Fruit fly (Drosophila melanogaster) whole organism, embryonic: ENCODE data around the gene pnt.

ENCODE experiments used
- CG10321 ChIP-seq: fragments of 200-800 bp; sonication (Bioruptor generic); IDR thresholded peaks from 2 replicates; pipeline ENCODE4 v1.3.6; 2022; ENCODE audit warnings: missing biosample characterization, missing genetic modification characterization
- CG11560 ChIP-seq: fragments of 200-800 bp; sonication (Bioruptor generic); IDR thresholded peaks from 3 replicates; pipeline ENCODE4 v1.3.6; 2022; ENCODE audit warnings: missing biosample characterization, missing genetic modification characterization
- CG11696 ChIP-seq: fragments of 200-800 bp; sonication (Bioruptor generic); IDR thresholded peaks from 2 replicates; pipeline ENCODE4 v1.3.6; 2022; ENCODE audit warnings: missing biosample characterization, missing genetic modification characterization
- CG12391 ChIP-seq: fragments of 200-800 bp; sonication (Bioruptor generic); optimal IDR thresholded peaks from 3 replicates; lab custom pipeline; 2018; ENCODE audit warnings: missing biosample characterization, mild to moderate bottlenecking, missing genetic modification characterization, moderate library complexity
- CG13894 ChIP-seq: fragments of 200-800 bp; sonication (Bioruptor generic); optimal IDR thresholded peaks from 3 replicates; lab custom pipeline; 2018; ENCODE audit warnings: missing biosample characterization, mild to moderate bottlenecking, missing genetic modification characterization, moderate library complexity
- CG14965 ChIP-seq: fragments of 200-800 bp; sonication (Bioruptor generic); optimal IDR thresholded peaks from 2 replicates; lab custom pipeline; 2016; ENCODE audit warnings: missing biosample characterization, missing genetic modification characterization, borderline replicate concordance
- CG17802 ChIP-seq: fragments of 200-800 bp; sonication (Bioruptor generic); optimal IDR thresholded peaks from 2 replicates; lab custom pipeline; 2018; ENCODE audit warnings: missing biosample characterization, mild to moderate bottlenecking, missing genetic modification characterization, moderate library complexity
- CG34376 ChIP-seq: fragments of 200-800 bp; sonication (Bioruptor generic); optimal IDR thresholded peaks from 2 replicates; lab custom pipeline; 2018; ENCODE audit warnings: missing biosample characterization, mild to moderate bottlenecking, missing genetic modification characterization
- CG4328 ChIP-seq: fragments of 200-800 bp; sonication (Bioruptor generic); optimal IDR thresholded peaks from 3 replicates; lab custom pipeline; 2017; ENCODE audit warnings: missing biosample characterization, missing genetic modification reagents, missing genetic modification characterization
- CG6654 ChIP-seq: fragments of 200-800 bp; sonication (Bioruptor generic); optimal IDR thresholded peaks from 2 replicates; lab custom pipeline; 2017; ENCODE audit warnings: missing biosample characterization, mild to moderate bottlenecking, missing genetic modification characterization
- CG6854 ChIP-seq: fragments of 200-800 bp; sonication (Bioruptor generic); optimal IDR thresholded peaks from 3 replicates; lab custom pipeline; 2017; ENCODE audit warnings: missing biosample characterization, mild to moderate bottlenecking, missing genetic modification characterization
- CG7357 ChIP-seq: fragments of 200-800 bp; sonication (Bioruptor generic); IDR thresholded peaks from 3 replicates; pipeline ENCODE4 v1.3.6; 2022; ENCODE audit warnings: missing biosample characterization, missing genetic modification characterization
- Doc3 ChIP-seq: fragments of 200-800 bp; sonication (Bioruptor generic); IDR thresholded peaks from 3 replicates; pipeline ENCODE4 v1.3.6; 2022; ENCODE audit warnings: missing biosample characterization, missing genetic modification characterization; ENCODE audit not compliant: partially characterized antibody
- HHEX ChIP-seq: fragments of 200-800 bp; sonication (Bioruptor generic); optimal IDR thresholded peaks from 3 replicates; lab custom pipeline; 2017; ENCODE audit warnings: missing biosample characterization, mild to moderate bottlenecking, missing genetic modification characterization, missing genetic modification reagents
- HLH3B ChIP-seq: fragments of 200-800 bp; sonication (Bioruptor generic); IDR thresholded peaks from 2 replicates; pipeline ENCODE4 v1.3.6; 2022; ENCODE audit warnings: missing biosample characterization, missing genetic modification characterization
- Hr78 ChIP-seq, 2 experiments: fragments of 200-800 bp in 1 of 2; fragments of >200 bp in 1 of 2; sonication (Bioruptor generic) in 1 of 2; optimal IDR thresholded peaks; 2 replicates each; lab custom pipeline; 2017 to 2019; ENCODE audit warnings: missing biosample characterization in 2 of 2, missing genetic modification characterization in 2 of 2, mild to moderate bottlenecking in 1 of 2, moderate library complexity in 1 of 2
- Jarid2 ChIP-seq: fragments of 200-800 bp; sonication (Bioruptor generic); optimal IDR thresholded peaks from 3 replicates; lab custom pipeline; 2017; ENCODE audit warnings: mild to moderate bottlenecking, missing biosample characterization, missing genetic modification reagents, missing genetic modification characterization
- Lpt ChIP-seq: fragments of >200 bp; optimal IDR thresholded peaks from 2 replicates; lab custom pipeline; 2018; ENCODE audit warnings: missing biosample characterization, missing genetic modification characterization
- MTF-1 ChIP-seq: fragments of 200-800 bp; sonication (Bioruptor generic); optimal IDR thresholded peaks from 2 replicates; lab custom pipeline; 2018; ENCODE audit warnings: missing biosample characterization, mild to moderate bottlenecking, missing genetic modification characterization, borderline replicate concordance
- Med ChIP-seq: fragments of 200-800 bp; sonication (Bioruptor generic); peaks from one replicate; lab custom pipeline; 2016; ENCODE audit warnings: missing biosample characterization, missing genetic modification characterization, mild to moderate bottlenecking, inconsistent platforms, moderate library complexity
- Mes4 ChIP-seq: fragments of 200-800 bp; sonication (Bioruptor generic); optimal IDR thresholded peaks from 2 replicates; lab custom pipeline; 2016; ENCODE audit warnings: missing biosample characterization, missing genetic modification characterization
- Neu2 ChIP-seq: fragments of 200-800 bp; sonication (Bioruptor generic); optimal IDR thresholded peaks from 3 replicates; lab custom pipeline; 2016; ENCODE audit warnings: missing biosample characterization, missing genetic modification characterization, borderline replicate concordance
- Sox100B ChIP-seq: fragments of 200-800 bp; sonication (Bioruptor generic); optimal IDR thresholded peaks from 3 replicates; lab custom pipeline; 2018; ENCODE audit warnings: missing biosample characterization, mild to moderate bottlenecking, missing genetic modification characterization
- Ssrp ChIP-seq: fragments of 200-800 bp; sonication (Bioruptor generic); optimal IDR thresholded peaks from 2 replicates; lab custom pipeline; 2018; ENCODE audit warnings: missing biosample characterization, mild to moderate bottlenecking, missing genetic modification characterization, moderate library complexity
- YL-1 ChIP-seq: fragments of 200-800 bp; sonication (Bioruptor generic); optimal IDR thresholded peaks from 3 replicates; lab custom pipeline; 2017; ENCODE audit warnings: missing biosample characterization, mild to moderate bottlenecking, missing genetic modification characterization
- abd-A ChIP-seq: fragments of 200-800 bp; sonication (Bioruptor generic); optimal IDR thresholded peaks from 3 replicates; lab custom pipeline; 2019; ENCODE audit warnings: missing biosample characterization, mild to moderate bottlenecking, missing genetic modification characterization, moderate library complexity
- amos ChIP-seq: fragments of 200-800 bp; sonication (Bioruptor generic); IDR thresholded peaks from 2 replicates; pipeline ENCODE4 v1.3.6; 2022; ENCODE audit warnings: missing biosample characterization, missing genetic modification characterization; ENCODE audit not compliant: partially characterized antibody
- bowl ChIP-seq: fragments of 200-800 bp; sonication (Bioruptor generic); IDR thresholded peaks from 2 replicates; pipeline ENCODE4 v1.3.6; 2022; ENCODE audit warnings: missing biosample characterization, missing genetic modification characterization
- cad ChIP-seq: fragments of >200 bp; optimal IDR thresholded peaks from 2 replicates; lab custom pipeline; 2017; ENCODE audit warnings: missing biosample characterization, missing genetic modification characterization
- caup ChIP-seq: fragments of 200-800 bp; sonication (Bioruptor generic); optimal IDR thresholded peaks from 3 replicates; lab custom pipeline; 2017; ENCODE audit warnings: missing biosample characterization, mild to moderate bottlenecking, missing genetic modification characterization, moderate library complexity; ENCODE audit not compliant: severe bottlenecking
- chinmo ChIP-seq: fragments of 200-800 bp; sonication (Bioruptor generic); IDR thresholded peaks from 4 replicates; pipeline ENCODE4 v1.3.6; 2022; ENCODE audit warnings: missing biosample characterization, missing genetic modification characterization; ENCODE audit not compliant: partially characterized antibody
- ci ChIP-seq: fragments of 200-800 bp; sonication (Bioruptor generic); IDR thresholded peaks from 3 replicates; pipeline ENCODE4 v1.3.6; 2022; ENCODE audit warnings: missing biosample characterization, missing genetic modification characterization
- corto ChIP-seq: fragments of 200-800 bp; sonication (Bioruptor generic); optimal IDR thresholded peaks from 2 replicates; lab custom pipeline; 2016; ENCODE audit warnings: missing biosample characterization, mild to moderate bottlenecking, missing genetic modification characterization, moderate library complexity
- dysf ChIP-seq: fragments of 200-800 bp; sonication (Bioruptor generic); IDR thresholded peaks from 3 replicates; pipeline ENCODE4 v1.3.6; 2022; ENCODE audit warnings: missing biosample characterization, missing genetic modification characterization
- eyg ChIP-seq: fragments of 200-800 bp; sonication (Bioruptor generic); optimal IDR thresholded peaks from 3 replicates; lab custom pipeline; 2016; ENCODE audit warnings: missing biosample characterization, missing genetic modification characterization
- fd64A ChIP-seq: fragments of 200-800 bp; sonication (Bioruptor generic); optimal IDR thresholded peaks from 3 replicates; lab custom pipeline; 2018; ENCODE audit warnings: missing biosample characterization, mild to moderate bottlenecking, missing genetic modification characterization
- grau ChIP-seq: fragments of 200-800 bp; optimal IDR thresholded peaks from 3 replicates; lab custom pipeline; 2019; ENCODE audit warnings: missing biosample characterization, mild to moderate bottlenecking, missing genetic modification characterization, moderate library complexity
- hkb ChIP-seq, 2 experiments: fragments of 200-800 bp in 1 of 2; fragments of >200 bp in 1 of 2; sonication (Bioruptor generic) in 1 of 2; IDR thresholded peaks in 1 of 2; optimal IDR thresholded peaks in 1 of 2; 2 replicates each; pipeline versions ENCODE4 v1.3.6 to Lab custom; 2017 to 2022; ENCODE audit warnings: missing biosample characterization in 1 of 2, missing genetic modification characterization in 1 of 2
- nerfin-2 ChIP-seq: fragments of 200-800 bp; sonication (Bioruptor generic); IDR thresholded peaks from 2 replicates; pipeline ENCODE4 v1.3.6; 2022; ENCODE audit warnings: missing biosample characterization, missing genetic modification characterization; ENCODE audit not compliant: partially characterized antibody
- p53 ChIP-seq: fragments of 200-800 bp; sonication (Bioruptor generic); optimal IDR thresholded peaks from 2 replicates; lab custom pipeline; 2016; ENCODE audit warnings: missing biosample characterization, missing genetic modification characterization
- phol ChIP-seq: fragments of 200-800 bp; sonication (Bioruptor generic); optimal IDR thresholded peaks from 3 replicates; lab custom pipeline; 2018; ENCODE audit warnings: missing biosample characterization, mild to moderate bottlenecking, missing genetic modification characterization, moderate library complexity
- sens ChIP-seq: fragments of 200-800 bp; sonication (Bioruptor generic); peaks from one replicate; lab custom pipeline; 2016; ENCODE audit warnings: missing biosample characterization, missing genetic modification characterization
- sens-2 ChIP-seq: fragments of 200-800 bp; sonication (Bioruptor generic); IDR thresholded peaks from 2 replicates; pipeline ENCODE4 v1.3.6; 2022; ENCODE audit warnings: missing biosample characterization, missing genetic modification characterization
- sob ChIP-seq: fragments of 200-800 bp; sonication (Bioruptor generic); IDR thresholded peaks from 2 replicates; pipeline ENCODE4 v1.3.6; 2022; ENCODE audit warnings: missing biosample characterization, missing genetic modification characterization
- toy ChIP-seq: fragments of 200-800 bp; sonication (Bioruptor generic); IDR thresholded peaks from 2 replicates; pipeline ENCODE4 v1.3.6; 2022; ENCODE audit warnings: missing biosample characterization, missing genetic modification characterization
- trem ChIP-seq: fragments of 200-800 bp; optimal IDR thresholded peaks from 3 replicates; lab custom pipeline; 2019; ENCODE audit warnings: missing biosample characterization, mild to moderate bottlenecking, missing genetic modification characterization, moderate library complexity
- unc-4 ChIP-seq: fragments of 200-800 bp; sonication (Bioruptor generic); IDR thresholded peaks from 2 replicates; pipeline ENCODE4 v1.3.6; 2022; ENCODE audit warnings: missing biosample characterization, missing genetic modification characterization; ENCODE audit not compliant: partially characterized antibody
- zfh2 ChIP-seq: fragments of 200-800 bp; sonication (Bioruptor generic); optimal IDR thresholded peaks from 2 replicates; lab custom pipeline; 2016; ENCODE audit warnings: missing biosample characterization, missing genetic modification characterization

The pnt gene

dm6 chr3R:23293066-23293777 lies 52.7 kb downstream of the pnt start (continued):
- no peak for TF ChIP-seq caup (GFP tag; lab: Kevin White, UChicago)
- TF ChIP-seq CG14965 (GFP tag; lab: Kevin White, UChicago): no peak
- peak; percentile 81 for TF ChIP-seq ci (GFP tag; lab: Robert Waterston, UW)
- no peak for TF ChIP-seq Sox100B
- TF ChIP-seq fd64A (GFP tag; lab: Kevin White, UChicago): no peak
- no peak for TF ChIP-seq corto
- TF ChIP-seq Jarid2 (GFP tag; lab: Kevin White, UChicago): peak; percentile 73
- TF ChIP-seq MTF-1: no peak
- TF ChIP-seq hkb (optimal IDR thresholded peaks at IDR 0.05; lab: Kevin White, UChicago): no peak
- peak; percentile 78 for TF ChIP-seq hkb (GFP tag; IDR thresholded peaks at IDR 0.05; lab: Robert Waterston, UW)
- no peak for TF ChIP-seq CG6854
- TF ChIP-seq bowl: no peak
- TF ChIP-seq zfh2 (GFP tag; lab: Kevin White, UChicago): no peak
- TF ChIP-seq Neu2 (GFP tag; lab: Kevin White, UChicago): no peak
- no peak for TF ChIP-seq Doc3 (GFP tag; lab: Robert Waterston, UW)
- no peak for TF ChIP-seq CG6654 (GFP tag; lab: Kevin White, UChicago)
- TF ChIP-seq grau (tag; lab: Kevin White, UChicago): peak; percentile 51
- TF ChIP-seq dysf (GFP tag; lab: Robert Waterston, UW): peak; percentile 50; the same call in 1 of the 3 replicates
- no peak for TF ChIP-seq unc-4
- peak; percentile 19; the same call in 1 of the 2 replicates for TF ChIP-seq amos (GFP tag; lab: Robert Waterston, UW)
- no peak for TF ChIP-seq Lpt (GFP tag; lab: Kevin White, UChicago)
- TF ChIP-seq CG4328 (GFP tag; lab: Kevin White, UChicago): no peak
- peak; percentile 86 for TF ChIP-seq sens (GFP tag; lab: Kevin White, UChicago)
- no peak for TF ChIP-seq CG13894
- TF ChIP-seq phol (tag; lab: Kevin White, UChicago): peak; percentile 43
- no peak for TF ChIP-seq eyg (GFP tag; lab: Kevin White, UChicago)
- no peak for TF ChIP-seq sens-2
- no peak for TF ChIP-seq p53 (GFP tag; lab: Kevin White, UChicago)
- peak; percentile 35 for TF ChIP-seq Med (GFP tag; lab: Kevin White, UChicago)
- no peak for TF ChIP-seq CG7357 (GFP tag; lab: Robert Waterston, UW)
- peak; percentile 71 for TF ChIP-seq HLH3B (GFP tag; lab: Robert Waterston, UW)
- no peak for TF ChIP-seq CG17802 (tag; lab: Kevin White, UChicago)
- peak; percentile 26 for TF ChIP-seq CG34376 (GFP tag; lab: Kevin White, UChicago)
- no peak for TF ChIP-seq Hr78 (GFP tag; optimal IDR thresholded peaks at IDR 0.05; lab: Kevin White, UChicago)
- no peak for TF ChIP-seq Mes4 (GFP tag; lab: Kevin White, UChicago)
- TF ChIP-seq chinmo (GFP tag; lab: Robert Waterston, UW): peak; percentile 87; the same call in 2 of the 4 replicates
- TF ChIP-seq toy (GFP tag; lab: Robert Waterston, UW): no peak
- peak; percentile 23 for TF ChIP-seq HHEX (GFP tag; lab: Kevin White, UChicago)
- peak; percentile 51 for TF ChIP-seq trem (tag; lab: Kevin White, UChicago)
- no peak for TF ChIP-seq nerfin-2 (GFP tag; lab: Robert Waterston, UW)
- no peak for TF ChIP-seq CG11560 (tag; lab: Robert Waterston, UW)
- TF ChIP-seq cad (GFP tag; lab: Kevin White, UChicago): no peak
- TF ChIP-seq CG10321 (GFP tag; lab: Robert Waterston, UW): peak; percentile 89
- TF ChIP-seq YL-1 (GFP tag; lab: Kevin White, UChicago): no peak
- TF ChIP-seq CG12391: peak; percentile 68
- peak; percentile 58 for TF ChIP-seq Ssrp (tag; lab: Kevin White, UChicago)
- peak; percentile 46; the same call in 1 of the 2 replicates for TF ChIP-seq CG11696 (GFP tag; lab: Robert Waterston, UW)
- TF ChIP-seq abd-A: no peak
- no peak for TF ChIP-seq sob
